Fruit fly (Drosophila melanogaster) whole organism, embryonic: ENCODE measurements around the gene Cnep1r2.

Experiments used
- Abd-B ChIP-seq: fragments of 200-800 bp; sonication (Bioruptor generic); optimal IDR thresholded peaks from 2 replicates; lab custom pipeline; 2018; ENCODE audit warnings: missing biosample characterization, mild to moderate bottlenecking, missing genetic modification characterization, moderate library complexity
- CG10321 ChIP-seq: fragments of 200-800 bp; sonication (Bioruptor generic); IDR thresholded peaks from 2 replicates; pipeline ENCODE4 v1.3.6; 2022; ENCODE audit warnings: missing biosample characterization, missing genetic modification characterization
- CG10431 ChIP-seq: fragments of 200-800 bp; sonication (Bioruptor generic); optimal IDR thresholded peaks from 3 replicates; lab custom pipeline; 2018; ENCODE audit warnings: missing biosample characterization, mild to moderate bottlenecking, missing genetic modification characterization
- CG11247 ChIP-seq: fragments of 200-800 bp; sonication (Bioruptor generic); IDR thresholded peaks from 2 replicates; pipeline ENCODE4 v1.3.6; 2022; ENCODE audit warnings: missing biosample characterization, missing genetic modification characterization
- CG11504 ChIP-seq: fragments of 200-800 bp; sonication (Bioruptor generic); optimal IDR thresholded peaks from 3 replicates; lab custom pipeline; 2019; ENCODE audit warnings: missing biosample characterization, mild to moderate bottlenecking, missing genetic modification characterization, moderate library complexity
- CG11695 ChIP-seq: fragments of 200-800 bp; sonication (Bioruptor generic); IDR thresholded peaks from 3 replicates; pipeline ENCODE4 v1.3.6; 2022; ENCODE audit warnings: missing biosample characterization, missing genetic modification characterization
- CG12236 ChIP-seq: fragments of 200-800 bp; sonication (Bioruptor generic); optimal IDR thresholded peaks from 2 replicates; lab custom pipeline; 2016; ENCODE audit warnings: missing biosample characterization, missing genetic modification characterization
- CG15011 ChIP-seq: fragments of 200-800 bp; sonication (Bioruptor generic); optimal IDR thresholded peaks from 3 replicates; lab custom pipeline; 2018; ENCODE audit warnings: missing biosample characterization, mild to moderate bottlenecking, missing genetic modification characterization
- CG16813 ChIP-seq: fragments of 200-800 bp; sonication (Bioruptor generic); IDR thresholded peaks from 3 replicates; pipeline ENCODE4 v1.3.6; 2022; ENCODE audit warnings: missing biosample characterization, missing genetic modification characterization; ENCODE audit not compliant: partially characterized antibody
- CG17568 ChIP-seq: fragments of 200-800 bp; sonication (Bioruptor generic); optimal IDR thresholded peaks from 2 replicates; lab custom pipeline; 2018; ENCODE audit warnings: missing biosample characterization, mild to moderate bottlenecking, missing genetic modification characterization, moderate library complexity
- CG1792 ChIP-seq: fragments of 200-800 bp; sonication (Bioruptor generic); optimal IDR thresholded peaks from 2 replicates; lab custom pipeline; 2016; ENCODE audit warnings: missing biosample characterization, missing genetic modification characterization
- CG18764 ChIP-seq: fragments of 200-800 bp; sonication (Bioruptor generic); optimal IDR thresholded peaks from 3 replicates; lab custom pipeline; 2016; ENCODE audit warnings: missing biosample characterization, missing genetic modification characterization
- CG2678 ChIP-seq: fragments of 200-800 bp; sonication (Bioruptor generic); optimal IDR thresholded peaks from 3 replicates; lab custom pipeline; 2019; ENCODE audit warnings: missing biosample characterization, mild to moderate bottlenecking, missing genetic modification characterization, moderate library complexity
- CG32767 ChIP-seq: fragments of 200-800 bp; sonication (Bioruptor generic); IDR thresholded peaks from 2 replicates; pipeline ENCODE4 v1.3.6; 2022; ENCODE audit warnings: missing biosample characterization, missing genetic modification characterization
- CG32772 ChIP-seq: fragments of 200-800 bp; sonication (Bioruptor generic); IDR thresholded peaks from 2 replicates; pipeline ENCODE4 v1.3.6; 2022; ENCODE audit warnings: missing biosample characterization, missing genetic modification characterization
- CG8478 ChIP-seq: fragments of >200 bp; optimal IDR thresholded peaks from 2 replicates; lab custom pipeline; 2018
- CG9817 ChIP-seq: fragments of 200-800 bp; sonication (Bioruptor generic); optimal IDR thresholded peaks from 2 replicates; lab custom pipeline; 2018; ENCODE audit warnings: missing biosample characterization, mild to moderate bottlenecking, missing genetic modification characterization, moderate library complexity
- D19B ChIP-seq: fragments of 200-800 bp; sonication (Bioruptor generic); optimal IDR thresholded peaks from 2 replicates; lab custom pipeline; 2017; ENCODE audit warnings: missing biosample characterization, mild to moderate bottlenecking, missing genetic modification characterization
- Dek ChIP-seq: fragments of 200-800 bp; sonication (Bioruptor generic); optimal IDR thresholded peaks from 3 replicates; lab custom pipeline; 2019; ENCODE audit warnings: missing biosample characterization, mild to moderate bottlenecking, missing genetic modification characterization, moderate library complexity
- Doc2 ChIP-seq: fragments of 200-800 bp; sonication (Bioruptor generic); IDR thresholded peaks from 2 replicates; pipeline ENCODE4 v1.3.6; 2022; ENCODE audit warnings: missing biosample characterization, missing genetic modification characterization
- Eip74EF ChIP-seq, 2 experiments: fragments of 200-800 bp in 1 of 2; fragments of >200 bp in 1 of 2; sonication (Bioruptor generic) in 1 of 2; optimal IDR thresholded peaks; 2 replicates each; lab custom pipeline; 2017 to 2019; ENCODE audit warnings: missing biosample characterization in 2 of 2, missing genetic modification characterization in 2 of 2, mild to moderate bottlenecking in 1 of 2, moderate library complexity in 1 of 2
- Ets65A ChIP-seq: fragments of 200-800 bp; sonication (Bioruptor generic); peaks from one replicate; lab custom pipeline; 2016; ENCODE audit warnings: missing biosample characterization, missing genetic modification characterization
- Fer1 ChIP-seq: fragments of 200-800 bp; sonication (Bioruptor generic); optimal IDR thresholded peaks from 2 replicates; lab custom pipeline; 2017; ENCODE audit warnings: missing biosample characterization, mild to moderate bottlenecking, missing genetic modification characterization
- H2.0 ChIP-seq: fragments of 200-800 bp; sonication (Bioruptor generic); IDR thresholded peaks from 2 replicates; pipeline ENCODE4 v1.3.6; 2022; ENCODE audit warnings: missing biosample characterization, missing genetic modification characterization
- Hr3 ChIP-seq: fragments of 200-800 bp; sonication (Bioruptor generic); optimal IDR thresholded peaks from 3 replicates; lab custom pipeline; 2016; ENCODE audit warnings: missing biosample characterization, missing genetic modification characterization
- MBD-R2 ChIP-seq: fragments of 200-800 bp; sonication (Bioruptor generic); IDR thresholded peaks from 2 replicates; pipeline ENCODE4 v1.3.6; 2022; ENCODE audit warnings: missing biosample characterization, missing genetic modification characterization
- Poxn ChIP-seq: fragments of 200-800 bp; sonication (Bioruptor generic); IDR thresholded peaks from 2 replicates; pipeline ENCODE4 v1.3.6; 2022; ENCODE audit warnings: missing biosample characterization, missing genetic modification characterization
- Usf ChIP-seq: fragments of 200-800 bp; sonication (Bioruptor generic); optimal IDR thresholded peaks from 2 replicates; lab custom pipeline; 2017; ENCODE audit warnings: missing genotype, missing biosample characterization, missing genetic modification characterization
- bbx ChIP-seq: fragments of 200-800 bp; sonication (Bioruptor generic); IDR thresholded peaks from 2 replicates; pipeline ENCODE4 v1.3.6; 2022; ENCODE audit warnings: missing biosample characterization, missing genetic modification characterization; ENCODE audit not compliant: partially characterized antibody
- bigmax ChIP-seq: fragments of 200-800 bp; sonication (Bioruptor generic); optimal IDR thresholded peaks from 2 replicates; lab custom pipeline; 2018; ENCODE audit warnings: missing biosample characterization, mild to moderate bottlenecking, missing genetic modification characterization
- crp ChIP-seq, 2 experiments: fragments of 200-800 bp; sonication (Bioruptor generic); optimal IDR thresholded peaks; 2 replicates in 1 of 2; 3 replicates in 1 of 2; lab custom pipeline; 2017; ENCODE audit warnings: missing biosample characterization in 2 of 2, missing genetic modification characterization in 2 of 2, mild to moderate bottlenecking in 1 of 2, moderate library complexity in 1 of 2
- cwo ChIP-seq: fragments of 200-800 bp; sonication (Bioruptor generic); optimal IDR thresholded peaks from 3 replicates; lab custom pipeline; 2017; ENCODE audit warnings: missing biosample characterization, missing genetic modification characterization, mild to moderate bottlenecking, moderate library complexity, missing genetic modification reagents
- da ChIP-seq: fragments of 200-800 bp; sonication (Bioruptor generic); optimal IDR thresholded peaks from 2 replicates; lab custom pipeline; 2016; ENCODE audit warnings: missing biosample characterization, missing genetic modification characterization
- dmrt11E ChIP-seq: fragments of 200-800 bp; sonication (Bioruptor generic); optimal IDR thresholded peaks from 3 replicates; lab custom pipeline; 2018; ENCODE audit warnings: missing biosample characterization, mild to moderate bottlenecking, missing genetic modification characterization, moderate library complexity
- dmrt99B ChIP-seq: fragments of 200-800 bp; sonication (Bioruptor generic); optimal IDR thresholded peaks from 2 replicates; lab custom pipeline; 2018; ENCODE audit warnings: missing biosample characterization, mild to moderate bottlenecking, missing genetic modification characterization, moderate library complexity
- klu ChIP-seq: fragments of 200-800 bp; sonication (Bioruptor generic); IDR thresholded peaks from 2 replicates; pipeline ENCODE4 v1.3.6; 2022; ENCODE audit warnings: missing biosample characterization, missing genetic modification characterization
- lbe ChIP-seq: fragments of 200-800 bp; sonication (Bioruptor generic); optimal IDR thresholded peaks from 2 replicates; lab custom pipeline; 2016; ENCODE audit warnings: missing biosample characterization, mild to moderate bottlenecking, missing genetic modification characterization
- lola ChIP-seq, 3 experiments: fragments of >200 bp in 2 of 3; fragments of 200-800 bp in 1 of 3; sonication (Bioruptor generic) in 1 of 3; optimal IDR thresholded peaks; 2 replicates each; lab custom pipeline; 2017 to 2019; ENCODE audit warnings: missing biosample characterization in 3 of 3, missing genetic modification characterization in 3 of 3, mild to moderate bottlenecking in 1 of 3, moderate library complexity in 1 of 3
- odd ChIP-seq: fragments of 200-800 bp; sonication (Bioruptor generic); optimal IDR thresholded peaks from 2 replicates; lab custom pipeline; 2017; ENCODE audit warnings: missing biosample characterization, mild to moderate bottlenecking, missing genetic modification characterization
- org-1 ChIP-seq: fragments of 200-800 bp; sonication (Bioruptor generic); optimal IDR thresholded peaks from 2 replicates; lab custom pipeline; 2017; ENCODE audit warnings: missing biosample characterization, missing genetic modification characterization
- pum ChIP-seq: fragments of 200-800 bp; sonication (Bioruptor generic); optimal IDR thresholded peaks from 2 replicates; lab custom pipeline; 2016; ENCODE audit warnings: missing biosample characterization, missing genetic modification characterization
- pzg ChIP-seq: fragments of 200-800 bp; sonication (Bioruptor generic); optimal IDR thresholded peaks from 3 replicates; lab custom pipeline; 2018; ENCODE audit warnings: missing biosample characterization, mild to moderate bottlenecking, missing genetic modification characterization, moderate library complexity
- repo ChIP-seq: fragments of 200-800 bp; sonication (Bioruptor generic); optimal IDR thresholded peaks from 2 replicates; lab custom pipeline; 2016; ENCODE audit warnings: missing biosample characterization, missing genetic modification characterization
- rib ChIP-seq: fragments of 200-800 bp; sonication (Bioruptor generic); IDR thresholded peaks from 2 replicates; pipeline ENCODE4 v1.3.6; 2022; ENCODE audit warnings: missing biosample characterization, missing genetic modification characterization
- sim ChIP-seq: fragments of 200-800 bp; sonication (Bioruptor generic); IDR thresholded peaks from 2 replicates; pipeline ENCODE4 v1.3.6; 2022; ENCODE audit warnings: missing biosample characterization, missing genetic modification characterization
- sqz ChIP-seq: fragments of 200-800 bp; sonication (Bioruptor generic); optimal IDR thresholded peaks from 3 replicates; lab custom pipeline; 2018; ENCODE audit warnings: missing biosample characterization, mild to moderate bottlenecking, missing genetic modification characterization
- sug ChIP-seq: fragments of 200-800 bp; optimal IDR thresholded peaks from 2 replicates; lab custom pipeline; 2019; ENCODE audit warnings: missing biosample characterization, mild to moderate bottlenecking, missing genetic modification characterization, moderate library complexity
- tgo ChIP-seq: fragments of 200-800 bp; sonication (Bioruptor generic); IDR thresholded peaks from 3 replicates; pipeline ENCODE4 v1.3.6; 2022; ENCODE audit warnings: missing biosample characterization, missing genetic modification characterization
- tll ChIP-seq, 2 experiments: fragments of 200-800 bp in 1 of 2; fragments of >200 bp in 1 of 2; sonication (Bioruptor generic) in 1 of 2; optimal IDR thresholded peaks; 2 replicates each; lab custom pipeline; 2017 to 2019; ENCODE audit warnings: missing biosample characterization in 2 of 2, missing genetic modification characterization in 2 of 2, mild to moderate bottlenecking in 1 of 2, moderate library complexity in 1 of 2
- twi ChIP-seq: fragments of 200-800 bp; optimal IDR thresholded peaks from 2 replicates; lab custom pipeline; 2019; ENCODE audit warnings: missing biosample characterization, mild to moderate bottlenecking, missing genetic modification characterization, moderate library complexity

Gene Cnep1r2

dm6 chr3L:10637819-10638218, at the start of gene Cnep1r2 (continued):
- TF ChIP-seq CG11695 (GFP tag; lab: Robert Waterston, UW) = peak; percentile 97
- peak; percentile 98 for TF ChIP-seq CG2678 (tag; lab: Kevin White, UChicago)
- peak; percentile 98 for TF ChIP-seq Abd-B (GFP tag; lab: Kevin White, UChicago)
- TF ChIP-seq sqz = peak; percentile 95
- peak; percentile 92 for TF ChIP-seq lbe (GFP tag; lab: Kevin White, UChicago)
- peak; percentile 21 for TF ChIP-seq pzg (GFP tag; lab: Kevin White, UChicago)
- peak; percentile 16 for TF ChIP-seq CG1792 (GFP tag; lab: Kevin White, UChicago)
- peak; percentile 88 for TF ChIP-seq rib
- TF ChIP-seq Dek (tag; lab: Kevin White, UChicago) = peak; percentile 96
- TF ChIP-seq D19B (GFP tag; lab: Kevin White, UChicago) = peak; percentile 78
- peak; percentile 98 for TF ChIP-seq Hr3 (GFP tag; lab: Kevin White, UChicago)
- peak; percentile 93 for TF ChIP-seq MBD-R2 (GFP tag; lab: Robert Waterston, UW)
- 0 out of 2 replicates have a peak, but pooled peaks have one; percentile 20 for TF ChIP-seq bbx
- TF ChIP-seq CG8478 (lab: Kevin White, UChicago) = no peak
- peak; percentile 97 for TF ChIP-seq CG32772 (GFP tag; lab: Robert Waterston, UW)
- TF ChIP-seq CG9817 (tag; lab: Kevin White, UChicago) = peak; percentile 98
- TF ChIP-seq CG11504 (tag; lab: Kevin White, UChicago) = peak; percentile 95
- TF ChIP-seq dmrt11E (tag; lab: Kevin White, UChicago) = peak; percentile 98
- TF ChIP-seq CG32767 (GFP tag; lab: Robert Waterston, UW) = peak; percentile 95
- TF ChIP-seq da = no peak
- peak; percentile 96 for TF ChIP-seq dmrt99B (tag; lab: Kevin White, UChicago)
- TF ChIP-seq CG16813 (GFP tag; lab: Robert Waterston, UW) = no peak
- peak; percentile 97 for TF ChIP-seq twi
- peak; percentile 88 for TF ChIP-seq sim (GFP tag; lab: Robert Waterston, UW)
- TF ChIP-seq CG15011 = peak; percentile 72
- TF ChIP-seq sug (tag; lab: Kevin White, UChicago) = peak; percentile 97
- peak; percentile 94 for TF ChIP-seq Usf
- peak; percentile 97 for TF ChIP-seq tgo
- TF ChIP-seq CG11247 (GFP tag; lab: Robert Waterston, UW) = peak; percentile 92
- TF ChIP-seq H2.0 (GFP tag; lab: Robert Waterston, UW) = peak; percentile 94
- peak; percentile 43; the same call in 1 of the 2 replicates for TF ChIP-seq CG10321
- peak; percentile 48 for TF ChIP-seq bigmax (GFP tag; lab: Kevin White, UChicago)
- TF ChIP-seq odd (GFP tag; lab: Kevin White, UChicago) = peak; percentile 92
- TF ChIP-seq lola (GFP tag; optimal IDR thresholded peaks at IDR 0.05; lab: Kevin White, UChicago) = peak in 1 of 3 experiments; percentile 97
- TF ChIP-seq repo = peak; percentile 33
- peak; percentile 79 for TF ChIP-seq Poxn (GFP tag; lab: Robert Waterston, UW)
- TF ChIP-seq CG12236 (GFP tag; lab: Kevin White, UChicago) = no peak
- peak; percentile 98 for TF ChIP-seq Ets65A
- peak in 1 of 2 experiments; percentile 60 for TF ChIP-seq tll (GFP tag; optimal IDR thresholded peaks at IDR 0.05; lab: Kevin White, UChicago)
- TF ChIP-seq CG10431 (GFP tag; lab: Kevin White, UChicago) = peak; percentile 90
- TF ChIP-seq Doc2 (GFP tag; lab: Robert Waterston, UW) = peak; percentile 62
- peak; percentile 94 for TF ChIP-seq klu
- peak; percentile 88 for TF ChIP-seq CG17568 (GFP tag; lab: Kevin White, UChicago)
- TF ChIP-seq org-1 (GFP tag; lab: Kevin White, UChicago) = peak; percentile 79
- peak; percentile 87 for TF ChIP-seq cwo (GFP tag; lab: Kevin White, UChicago)
- peak; percentile 78 for TF ChIP-seq pum (GFP tag; lab: Kevin White, UChicago)
- no peak for TF ChIP-seq Eip74EF (GFP tag; optimal IDR thresholded peaks at IDR 0.05; lab: Kevin White, UChicago)
- peak in 1 of 2 experiments; percentile 65 for TF ChIP-seq crp (GFP tag; optimal IDR thresholded peaks at IDR 0.05; lab: Kevin White, UChicago)
- TF ChIP-seq Fer1 (GFP tag; lab: Kevin White, UChicago) = peak; percentile 95
- peak; percentile 84 for TF ChIP-seq CG18764
